Fruit fly (Drosophila melanogaster) S2 (cell line): ENCODE measurements around the gene CG7362.

Experiments used
- CG8478 ChIP-seq: fragments of >200 bp; optimal IDR thresholded peaks from 2 replicates; lab custom pipeline; 2018
- CTCF ChIP-seq, 2 experiments: fragments of >200 bp; optimal IDR thresholded peaks; 2 replicates each; lab custom pipeline; 2018

DNA sequence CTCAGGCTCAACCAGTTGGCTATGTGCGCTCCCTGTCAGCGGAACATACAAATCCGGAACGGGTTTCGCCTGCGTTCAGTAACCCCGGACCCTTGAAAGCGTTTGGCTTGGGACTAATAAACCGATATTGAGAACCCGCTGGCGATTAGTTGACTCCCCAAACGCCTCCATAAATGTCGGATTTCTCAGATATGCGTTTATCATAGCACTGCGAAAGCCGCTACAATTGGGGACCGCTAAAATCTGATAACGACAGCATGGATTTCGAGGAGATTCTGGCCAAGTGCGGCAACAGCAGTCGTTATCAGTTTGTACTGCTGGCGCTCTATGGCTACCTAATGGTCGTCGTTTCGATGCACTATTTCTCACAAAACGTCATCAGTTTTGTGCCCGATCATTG lies 42.0 kb upstream of the CG7362 start, which contains the start of gene CG14855:
- TF ChIP-seq CTCF (optimal IDR thresholded peaks at IDR 0.05; lab: Kevin White, UChicago) (no peak), CG8478 (lab: Kevin White, UChicago) (no peak)
